Worm (Caenorhabditis elegans) whole organism, L2 larva: ENCODE measurements around the gene syx-5.

ENCODE experiments used
- F13H6.1 ChIP-seq: sonication (generic microtip); optimal IDR thresholded peaks from 2 replicates; lab custom pipeline; 2016; ENCODE audit warnings: missing genetic modification characterization, missing compliant biosample characterization
- ZK546.5 ChIP-seq: sonication (generic microtip); optimal IDR thresholded peaks from 2 replicates; lab custom pipeline; 2017; ENCODE audit warnings: missing biosample characterization, missing genetic modification characterization
- aly-2 ChIP-seq: fragments of 150-350 bp; optimal IDR thresholded peaks from 2 replicates; lab custom pipeline; 2014; ENCODE audit warnings: missing biosample characterization, missing genetic modification characterization
- ceh-82 ChIP-seq: fragments of 150-350 bp; optimal IDR thresholded peaks from 2 replicates; lab custom pipeline; 2014; ENCODE audit warnings: missing biosample characterization, missing genetic modification characterization
- egl-27 ChIP-seq: sonication (generic microtip); optimal IDR thresholded peaks from 3 replicates; lab custom pipeline; 2017; ENCODE audit warnings: missing biosample characterization, missing genetic modification reagents, missing genetic modification characterization
- mab-5 ChIP-seq: fragments of 150-350 bp; optimal IDR thresholded peaks from 2 replicates; lab custom pipeline; 2014; ENCODE audit warnings: missing biosample characterization, missing genetic modification characterization
- nhr-12 ChIP-seq: fragments of 150-350 bp; optimal IDR thresholded peaks from 2 replicates; lab custom pipeline; 2014; ENCODE audit warnings: missing biosample characterization, missing genetic modification characterization
- skn-1 ChIP-seq: sonication (generic microtip); optimal IDR thresholded peaks from 2 replicates; lab custom pipeline; 2017; ENCODE audit warnings: missing biosample characterization, missing genetic modification characterization

DNA sequence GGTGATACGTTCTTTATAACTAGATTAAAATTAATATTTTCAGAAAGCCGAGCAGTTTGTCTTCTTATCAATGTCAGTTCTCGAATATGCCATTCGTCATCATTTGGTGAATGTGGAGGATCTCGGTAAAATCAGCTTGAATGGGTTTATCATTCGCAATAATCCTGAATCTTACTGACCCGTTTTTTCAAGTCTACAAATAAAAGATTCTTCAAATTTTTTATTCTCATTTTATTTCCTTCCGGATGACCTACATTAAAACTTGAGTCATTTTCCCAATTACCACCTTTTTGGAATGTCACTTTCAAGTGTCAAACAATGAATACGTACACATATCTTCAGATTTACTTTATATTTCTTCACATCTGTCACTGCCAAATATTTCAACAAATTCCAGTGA lies 4.3 kb upstream of the syx-5 start, which contains the start of gene T04F3.5:
- no peak for TF ChIP-seq nhr-12
- TF ChIP-seq egl-27 (tag; lab: Kevin White, UChicago): no peak
- TF ChIP-seq skn-1: no peak
- no peak for TF ChIP-seq ceh-82 (tag; lab: Kevin White, UChicago)
- no peak for TF ChIP-seq mab-5 (tag; lab: Kevin White, UChicago)
- no peak for TF ChIP-seq aly-2
- no peak for TF ChIP-seq F13H6.1 (tag; lab: Kevin White, UChicago)
- TF ChIP-seq ZK546.5 (tag; lab: Kevin White, UChicago): no peak
